Worm (Caenorhabditis elegans) whole organism, midembryonic: ENCODE data around the gene cyp-33C6.

Experiments used
- T22C8.4 ChIP-seq: fragments of 200-800 bp; sonication (Bioruptor generic); IDR thresholded peaks from 2 replicates; pipeline ENCODE4 v1.3.6; 2022; ENCODE audit warnings: missing genetic modification characterization, missing compliant biosample characterization
- cog-1 ChIP-seq: sonication (generic microtip); optimal IDR thresholded peaks from 2 replicates; lab custom pipeline; 2016; ENCODE audit warnings: missing genetic modification characterization, missing compliant biosample characterization
- flt-1 ChIP-seq: fragments of 200-800 bp; sonication (Bioruptor generic); IDR thresholded peaks from 2 replicates; pipeline ENCODE4 v1.3.6; 2022; ENCODE audit warnings: missing genetic modification characterization, missing compliant biosample characterization
- klf-2 ChIP-seq: fragments of 200-800 bp; sonication (Bioruptor generic); conservative IDR thresholded peaks from 2 replicates; pipeline ENCODE4 v1.3.6; 2022; ENCODE audit warnings: missing genetic modification reagents, missing genetic modification characterization, missing compliant biosample characterization
- med-1 ChIP-seq: sonication (generic microtip); optimal IDR thresholded peaks from 2 replicates; lab custom pipeline; 2017; ENCODE audit warnings: missing genetic modification characterization, mild to moderate bottlenecking, missing compliant biosample characterization, antibody characterized with exemption, missing genetic modification reagents; ENCODE audit not compliant: insufficient read depth
- ref-1 ChIP-seq: fragments of 200-800 bp; sonication (Bioruptor generic); conservative IDR thresholded peaks from 2 replicates; pipeline ENCODE4 v1.3.6; 2022; ENCODE audit warnings: missing genetic modification reagents, missing genetic modification characterization, missing compliant biosample characterization
- tab-1 ChIP-seq: fragments of 200-800 bp; sonication (Bioruptor generic); IDR thresholded peaks from 2 replicates; pipeline ENCODE4 v1.3.6; 2022; ENCODE audit warnings: missing genetic modification characterization, missing compliant biosample characterization
- ztf-23 ChIP-seq: fragments of 200-800 bp; sonication (Bioruptor generic); IDR thresholded peaks from 2 replicates; pipeline ENCODE4 v1.3.6; 2022; ENCODE audit warnings: missing genetic modification reagents, missing genetic modification characterization, missing compliant biosample characterization
- ztf-29 ChIP-seq: fragments of 200-800 bp; sonication (Bioruptor generic); IDR thresholded peaks from 2 replicates; pipeline ENCODE4 v1.3.6; 2022; ENCODE audit warnings: missing genetic modification reagents, missing genetic modification characterization, missing compliant biosample characterization

The cyp-33C6 gene

DNA sequence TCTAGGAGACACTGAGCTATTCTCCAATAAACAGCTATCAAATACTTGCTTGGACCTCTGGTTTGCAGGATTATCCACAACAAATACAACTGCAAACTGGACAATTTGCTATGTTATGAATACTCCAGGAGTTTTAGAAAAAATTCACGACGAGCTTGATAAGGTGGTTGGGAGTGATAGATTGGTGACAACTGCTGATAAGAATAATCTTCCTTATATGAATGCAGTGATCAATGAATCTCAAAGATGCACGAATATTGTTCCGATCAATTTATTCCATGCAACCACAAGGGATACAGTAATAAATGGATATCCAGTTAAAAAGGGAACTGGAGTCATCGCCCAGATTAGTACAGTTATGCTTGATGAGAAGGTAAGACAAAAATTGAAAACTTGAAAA is 2.6 kb upstream of the cyp-33C6 start:
- TF ChIP-seq med-1 (GFP tag; lab: Kevin White, UChicago) (no peak), ztf-23 (no peak), klf-2 (GFP tag; lab: Robert Waterston, UW) (no peak), flt-1 (GFP tag; lab: Robert Waterston, UW) (no peak), cog-1 (no peak)

DNA sequence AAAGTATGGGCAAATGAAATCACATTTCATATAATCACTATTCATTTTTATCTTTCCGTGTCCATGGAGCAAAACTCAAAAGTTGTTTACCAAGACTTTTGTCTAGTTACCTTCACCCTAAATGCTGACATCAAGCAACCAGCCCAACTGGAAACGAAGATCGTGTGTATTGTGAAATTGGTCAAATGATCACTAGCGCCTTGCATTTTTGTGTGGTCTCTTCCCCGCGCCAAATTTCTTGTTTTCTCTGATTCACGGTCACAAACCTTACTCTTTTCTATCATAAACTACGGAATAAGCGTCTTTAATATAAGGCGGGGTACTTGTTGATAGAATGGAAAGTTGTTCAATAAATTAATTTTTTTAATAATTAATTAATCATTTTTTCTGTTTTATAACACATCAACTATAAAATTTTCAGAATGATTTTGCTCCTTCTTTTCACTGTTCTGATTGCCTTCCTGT is 948 bp upstream of the cyp-33C6 start, which contains the start of gene cyp-33C7:
Gene cyp-33C7 (plus strand): TSS at position 415 of the 465 bp plus-strand sequence.
- TF ChIP-seq ztf-23 (no peak), ref-1 (GFP tag; lab: Robert Waterston, UW) (no peak), tab-1 (GFP tag; lab: Robert Waterston, UW) (no peak), flt-1 (GFP tag; lab: Robert Waterston, UW) (no peak), med-1 (GFP tag; lab: Kevin White, UChicago) (no peak), cog-1 (no peak), ztf-29 (no peak), klf-2 (GFP tag; lab: Robert Waterston, UW) (no peak), T22C8.4 (no peak)

DNA sequence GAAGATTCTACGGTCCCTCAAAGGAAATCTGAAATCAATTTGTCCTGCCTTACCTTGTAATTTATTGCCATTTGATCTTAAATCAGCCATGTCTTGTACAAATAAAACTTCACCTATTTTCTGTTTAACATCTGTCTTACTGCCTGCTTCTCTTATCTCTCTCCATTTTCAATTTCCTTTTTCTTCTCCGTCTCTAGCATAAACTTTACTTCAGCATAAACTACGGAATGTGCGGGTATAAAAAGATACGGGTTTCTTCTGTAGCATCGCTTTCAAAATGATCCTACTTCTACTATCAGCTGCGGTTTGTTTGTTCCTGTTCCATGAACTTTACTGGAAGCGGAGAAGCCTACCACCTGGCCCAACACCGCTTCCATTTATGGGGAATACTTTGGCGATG is 4.5 kb downstream of the cyp-33C6 start, which contains the start of gene cyp-33C5:
Gene cyp-33C5 (plus strand): TSS at position 254 of the 400 bp plus-strand sequence.
- no peak for TF ChIP-seq ref-1 (GFP tag; lab: Robert Waterston, UW)
- no peak for TF ChIP-seq cog-1
- no peak for TF ChIP-seq flt-1 (GFP tag; lab: Robert Waterston, UW)
- no peak for TF ChIP-seq ztf-29
- TF ChIP-seq tab-1 (GFP tag; lab: Robert Waterston, UW): no peak
- no peak for TF ChIP-seq klf-2 (GFP tag; lab: Robert Waterston, UW)
- TF ChIP-seq med-1 (GFP tag; lab: Kevin White, UChicago): no peak
- TF ChIP-seq ztf-23: no peak
- no peak for TF ChIP-seq T22C8.4

DNA sequence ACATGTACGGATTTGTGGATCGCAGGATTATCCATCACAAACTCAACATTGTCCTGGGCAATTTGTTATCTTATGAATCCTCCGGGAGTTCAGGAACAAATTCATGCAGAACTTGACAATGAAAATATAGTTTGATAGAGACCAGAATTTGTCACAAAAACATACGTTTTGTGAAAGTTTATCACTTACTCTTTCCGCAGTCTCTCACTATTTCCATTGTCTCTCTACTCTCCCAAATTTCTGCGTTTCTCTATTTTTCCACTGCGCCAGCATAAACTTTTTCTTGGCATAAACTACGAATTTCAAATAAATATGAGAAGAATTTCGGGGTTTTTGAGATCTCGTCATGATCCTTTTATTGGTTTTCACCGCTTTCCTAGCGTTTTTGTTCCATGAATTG is 6.6 kb downstream of the cyp-33C6 start, which contains the start of gene cyp-33C3:
Gene cyp-33C3 (plus strand): TSS at position 149 of the 400 bp plus-strand sequence.
- TF ChIP-seq tab-1 (GFP tag; lab: Robert Waterston, UW) (no peak), ref-1 (GFP tag; lab: Robert Waterston, UW) (no peak), T22C8.4 (no peak), med-1 (GFP tag; lab: Kevin White, UChicago) (no peak), flt-1 (GFP tag; lab: Robert Waterston, UW) (no peak), ztf-23 (no peak), cog-1 (no peak), ztf-29 (no peak), klf-2 (GFP tag; lab: Robert Waterston, UW) (no peak)

DNA sequence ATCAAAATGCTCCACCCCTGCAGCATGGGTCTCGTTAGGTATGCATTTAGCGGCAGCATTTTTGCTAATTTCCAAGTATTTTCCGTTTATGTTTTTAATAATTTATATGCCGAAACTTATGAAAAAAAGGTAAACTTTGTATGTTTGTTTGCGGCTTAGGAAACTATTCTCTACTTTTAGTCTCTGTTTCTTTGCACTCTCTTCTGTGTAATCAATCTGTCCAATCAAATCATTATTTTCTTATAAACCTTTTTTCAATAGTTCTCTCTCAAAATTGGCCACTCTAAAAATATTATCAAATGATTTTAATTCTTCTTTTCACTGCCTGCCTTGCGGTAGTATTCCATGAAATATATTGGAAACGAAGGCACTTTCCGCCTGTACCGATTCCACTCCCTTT is 11.2 kb downstream of the cyp-33C6 start:
- TF ChIP-seq klf-2 (GFP tag; lab: Robert Waterston, UW): no peak
- no peak for TF ChIP-seq T22C8.4
- TF ChIP-seq flt-1 (GFP tag; lab: Robert Waterston, UW): no peak
- no peak for TF ChIP-seq cog-1
- no peak for TF ChIP-seq ztf-29
- TF ChIP-seq tab-1 (GFP tag; lab: Robert Waterston, UW): no peak
- TF ChIP-seq ztf-23: no peak

DNA sequence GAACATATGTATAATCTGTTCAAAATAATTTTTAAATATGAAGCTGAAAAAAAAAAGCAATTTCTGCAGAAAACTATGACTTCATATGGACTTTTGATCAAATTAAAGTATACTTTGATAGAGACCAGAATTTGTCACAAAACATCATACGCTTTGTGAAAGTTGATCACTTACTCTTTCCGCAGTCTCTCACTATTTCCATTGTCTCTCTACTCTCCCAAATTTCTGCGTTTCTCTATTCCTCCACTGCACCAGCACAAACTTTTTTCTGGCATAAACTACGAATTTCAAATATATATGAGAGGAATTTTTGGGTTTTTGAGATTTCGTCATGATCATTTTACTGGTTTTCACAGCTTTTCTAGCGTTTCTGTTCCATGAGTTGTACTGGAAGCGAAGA is 13.4 kb downstream of the cyp-33C6 start, which contains the start of gene cyp-33C4:
Gene cyp-33C4 (plus strand): TSS at position 293 of the 400 bp plus-strand sequence.
- no peak for TF ChIP-seq flt-1 (GFP tag; lab: Robert Waterston, UW)
- TF ChIP-seq cog-1: no peak
- TF ChIP-seq klf-2 (GFP tag; lab: Robert Waterston, UW): no peak
- TF ChIP-seq ztf-29: no peak
- TF ChIP-seq tab-1 (GFP tag; lab: Robert Waterston, UW): no peak

DNA sequence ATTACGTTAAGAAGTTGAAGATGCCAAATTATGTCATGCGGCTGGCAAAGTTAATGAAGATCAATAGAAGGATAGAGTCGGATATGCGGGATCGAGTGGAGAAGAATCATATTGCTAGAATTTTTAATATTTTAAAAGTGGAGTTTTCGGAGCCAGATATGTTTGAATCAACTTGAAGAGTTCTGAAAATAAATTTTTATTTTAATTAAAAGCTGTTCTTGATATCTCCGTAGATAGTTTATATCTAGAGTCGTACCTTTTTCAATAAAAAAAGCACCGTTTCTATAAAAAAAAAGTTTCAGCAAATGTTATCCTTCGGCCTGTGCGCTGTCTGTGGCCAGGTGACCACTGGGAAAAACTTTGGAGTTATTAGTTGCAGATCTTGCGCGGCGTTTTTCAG is 16.0 kb downstream of the cyp-33C6 start, which contains the start of gene nhr-96:
Gene nhr-96 (plus strand): TSS at position 301 of the 400 bp plus-strand sequence.
- TF ChIP-seq ref-1 (GFP tag; lab: Robert Waterston, UW): no peak
- no peak for TF ChIP-seq tab-1 (GFP tag; lab: Robert Waterston, UW)
- no peak for TF ChIP-seq ztf-29
- no peak for TF ChIP-seq med-1 (GFP tag; lab: Kevin White, UChicago)
- no peak for TF ChIP-seq klf-2 (GFP tag; lab: Robert Waterston, UW)
- no peak for TF ChIP-seq T22C8.4
- no peak for TF ChIP-seq flt-1 (GFP tag; lab: Robert Waterston, UW)
- no peak for TF ChIP-seq ztf-23
- TF ChIP-seq cog-1: no peak

DNA sequence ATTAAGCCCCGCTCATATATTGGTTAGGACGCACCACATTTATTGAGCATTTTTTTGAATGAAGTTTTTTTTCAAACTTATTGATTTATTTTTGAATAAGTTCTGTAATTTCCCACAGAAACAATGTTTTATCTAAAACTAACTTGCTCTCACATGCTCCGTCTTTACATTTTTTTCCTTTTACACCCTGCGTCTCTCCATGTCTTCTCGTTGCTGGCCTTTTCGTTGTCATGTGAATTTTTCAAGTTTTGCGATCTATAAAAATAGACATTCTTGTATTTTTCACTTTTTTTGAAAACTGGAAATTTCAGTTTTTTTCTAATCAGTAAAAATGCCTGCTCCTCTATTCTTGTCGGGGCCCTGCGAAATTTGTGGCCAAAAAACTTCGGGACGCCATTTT is 18.3 kb downstream of the cyp-33C6 start, which contains the start of gene nhr-134:
Gene nhr-134 (plus strand): TSS at position 312 of the 400 bp plus-strand sequence.
- TF ChIP-seq flt-1 (GFP tag; lab: Robert Waterston, UW) (no peak), ref-1 (GFP tag; lab: Robert Waterston, UW) (no peak), T22C8.4 (no peak), med-1 (GFP tag; lab: Kevin White, UChicago) (no peak), klf-2 (GFP tag; lab: Robert Waterston, UW) (no peak), cog-1 (no peak), ztf-29 (no peak), ztf-23 (no peak), tab-1 (GFP tag; lab: Robert Waterston, UW) (no peak)

DNA sequence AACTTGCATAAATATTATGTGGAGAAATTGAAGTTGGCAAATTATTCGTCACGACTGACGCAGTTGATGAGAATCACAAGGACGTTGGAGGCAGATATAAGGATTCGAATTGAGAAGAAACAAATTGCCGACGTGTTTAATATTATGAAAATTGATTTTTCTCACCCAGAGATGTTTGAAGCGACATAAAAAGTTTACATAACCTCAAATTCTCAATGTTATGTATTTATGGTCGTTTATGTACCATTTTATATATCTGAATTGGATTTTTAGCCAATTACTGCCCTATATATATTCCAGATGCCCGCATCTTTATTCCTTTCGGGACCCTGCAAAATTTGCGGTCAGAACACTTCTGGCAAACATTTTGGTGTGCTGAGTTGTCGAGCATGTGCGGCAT is 20.4 kb downstream of the cyp-33C6 start, which contains the start of gene nhr-126:
Gene nhr-126 (plus strand): TSS at position 301 of the 400 bp plus-strand sequence.
- no peak for TF ChIP-seq flt-1 (GFP tag; lab: Robert Waterston, UW)

DNA sequence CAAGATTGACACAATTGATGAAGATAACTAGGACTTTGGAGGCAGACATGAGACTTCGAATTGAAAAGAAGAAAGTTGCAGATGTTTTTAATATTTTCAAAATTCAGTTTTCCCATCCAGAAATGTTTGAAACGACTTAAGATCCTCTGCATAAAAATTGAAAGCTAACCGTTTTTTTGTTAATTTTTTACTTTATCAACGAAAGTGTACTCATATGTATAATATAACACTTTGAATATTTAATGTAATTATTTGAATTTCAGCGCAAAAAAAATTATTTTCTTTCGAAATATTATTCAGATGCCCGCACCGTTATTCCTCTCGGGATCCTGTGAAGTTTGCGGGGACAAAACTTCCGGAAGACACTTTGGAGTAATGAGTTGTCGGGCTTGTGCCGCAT is 22.3 kb downstream of the cyp-33C6 start, which contains the start of gene nhr-18:
Gene nhr-18 (plus strand): TSS at position 301 of the 400 bp plus-strand sequence.
- TF ChIP-seq ztf-29 (no peak), ref-1 (GFP tag; lab: Robert Waterston, UW) (no peak), ztf-23 (no peak), med-1 (GFP tag; lab: Kevin White, UChicago) (no peak), klf-2 (GFP tag; lab: Robert Waterston, UW) (no peak), cog-1 (no peak), tab-1 (GFP tag; lab: Robert Waterston, UW) (no peak), flt-1 (GFP tag; lab: Robert Waterston, UW) (no peak), T22C8.4 (no peak)
